Fruit fly (Drosophila melanogaster): ENCODE measurements around the gene Apc.

The Apc gene

DNA sequence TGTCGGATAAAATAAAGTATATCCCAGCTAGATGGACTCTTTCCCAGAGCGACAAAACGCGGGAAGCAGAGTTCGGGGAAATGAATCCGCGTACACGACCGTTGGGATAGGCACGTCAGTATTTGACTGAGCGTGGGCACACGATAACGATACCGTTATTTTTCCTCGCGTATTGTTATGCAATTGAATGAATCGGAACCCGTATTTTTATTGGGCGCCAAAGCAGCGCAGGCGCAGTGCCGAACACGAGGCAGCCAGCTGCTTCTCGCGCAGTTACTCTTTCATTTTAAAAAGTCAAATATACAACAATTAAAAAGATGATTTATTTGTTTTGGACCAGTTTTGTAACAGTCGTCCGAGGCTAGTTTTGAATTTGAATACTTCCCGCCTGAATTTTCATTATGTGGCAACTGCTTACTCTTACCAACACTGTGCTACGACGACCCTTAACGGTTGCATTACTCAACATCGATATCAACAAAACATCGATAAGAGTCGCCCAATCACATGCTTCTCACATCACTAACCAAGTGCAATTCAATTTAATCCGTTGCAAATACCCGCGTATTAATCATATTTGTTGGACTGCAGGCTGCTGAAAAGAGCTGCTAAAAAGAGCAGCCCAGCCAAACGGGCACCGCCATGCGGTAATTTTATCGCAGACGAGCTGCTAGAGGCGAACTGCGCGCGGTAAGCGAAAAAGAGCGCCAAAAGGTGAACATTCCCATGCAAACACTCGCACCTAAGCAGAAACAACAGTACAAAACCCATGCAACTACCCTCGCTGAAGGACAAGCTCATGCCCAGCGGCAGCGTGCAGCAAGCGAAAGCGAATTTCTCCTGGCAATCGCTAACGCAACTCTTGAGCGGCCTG lies 43.2 kb upstream of the Apc start, which contains the start of the genes CG33203 and Doa (continued):
- TF ChIP-seq ase (GFP tag; IDR thresholded peaks at IDR 0.05) (peak; percentile 33; the same call in 1 of the 3 replicates), CG9876 (GFP tag; optimal IDR thresholded peaks at IDR 0.05) (peak; percentile 21), sna (GFP tag; IDR thresholded peaks at IDR 0.05; ENCODE audit: partially characterized antibody) (peak; percentile 81), CG14965 (GFP tag; optimal IDR thresholded peaks at IDR 0.05; ENCODE audit: borderline replicate concordance) (no peak), CG14441 (GFP tag; IDR thresholded peaks at IDR 0.05) (peak; percentile 44; the same call in 1 of the 2 replicates), fru (optimal IDR thresholded peaks at IDR 0.05) (no peak), HmgZ (tag; optimal IDR thresholded peaks at IDR 0.05) (peak; percentile 70), row (GFP tag; IDR thresholded peaks at IDR 0.05) (peak; percentile 32; the same call in 2 of the 3 replicates), CG11247 (GFP tag; IDR thresholded peaks at IDR 0.05) (no peak; the same call in 1 of the 2 replicates), CG30020 (tag; optimal IDR thresholded peaks at IDR 0.05) (peak; percentile 5), Optix (GFP tag; IDR thresholded peaks at IDR 0.05) (0 out of 3 replicates have a peak, but pooled peaks have one; percentile 18), fd102C (GFP tag; optimal IDR thresholded peaks at IDR 0.05) (no peak), BtbVII (GFP tag; optimal IDR thresholded peaks at IDR 0.05) (no peak), kni (GFP tag; optimal IDR thresholded peaks at IDR 0.05) (no peak), zfh1 (GFP tag; IDR thresholded peaks at IDR 0.05) (peak; percentile 48; the same call in 1 of the 3 replicates), CG12299 (tag; optimal IDR thresholded peaks at IDR 0.05) (no peak), CG3847 (GFP tag; IDR thresholded peaks at IDR 0.05) (peak; percentile 80), CG7372 (GFP tag; IDR thresholded peaks at IDR 0.05) (no peak), NK7.1 (GFP tag; optimal IDR thresholded peaks at IDR 0.05) (no peak), ERR (GFP tag; optimal IDR thresholded peaks at IDR 0.05) (no peak), CG1233 (GFP tag; optimal IDR thresholded peaks at IDR 0.05) (peak; percentile 19), chinmo (GFP tag; IDR thresholded peaks at IDR 0.05; ENCODE audit: partially characterized antibody) (peak; percentile 71; the same call in 2 of the 4 replicates), CG4820 (GFP tag; optimal IDR thresholded peaks at IDR 0.05) (peak; percentile 12), Meics (GFP tag; optimal IDR thresholded peaks at IDR 0.05) (no peak), jing (GFP tag; optimal IDR thresholded peaks at IDR 0.05) (no peak), gfzf (GFP tag; optimal IDR thresholded peaks at IDR 0.05) (peak; percentile 29), Deaf1 (tag; optimal IDR thresholded peaks at IDR 0.05) (peak; percentile 27), CG6689 (GFP tag; IDR thresholded peaks at IDR 0.05) (no peak), psq (GFP tag; optimal IDR thresholded peaks at IDR 0.05) (no peak), D19B (GFP tag; optimal IDR thresholded peaks at IDR 0.05) (no peak), CG5245 (GFP tag; optimal IDR thresholded peaks at IDR 0.05) (no peak), wor (GFP tag; IDR thresholded peaks at IDR 0.05) (no peak), CG9215 (GFP tag; IDR thresholded peaks at IDR 0.05) (peak; percentile 27; the same call in 1 of the 2 replicates), CG2120 (GFP tag; optimal IDR thresholded peaks at IDR 0.05) (peak; percentile 77), slp2 (GFP tag; optimal IDR thresholded peaks at IDR 0.05) (peak; percentile 16), shn (GFP tag; optimal IDR thresholded peaks at IDR 0.05) (peak; percentile 54), ftz-f1 (GFP tag; optimal IDR thresholded peaks at IDR 0.05) (no peak), Dip2 (GFP tag; IDR thresholded peaks at IDR 0.05) (no peak), otp (GFP tag; IDR thresholded peaks at IDR 0.05) (no peak), aop (GFP tag; IDR thresholded peaks at IDR 0.05) (no peak), HmgD (GFP tag; optimal IDR thresholded peaks at IDR 0.05) (peak; percentile 46), peb (GFP tag; IDR thresholded peaks at IDR 0.05) (no peak), MBD-R2 (GFP tag; IDR thresholded peaks at IDR 0.05) (peak; percentile 59), schlank (tag; optimal IDR thresholded peaks at IDR 0.05) (no peak), CG16779 (GFP tag; IDR thresholded peaks at IDR 0.05) (no peak), Atf-2 (GFP tag; optimal IDR thresholded peaks at IDR 0.05) (no peak), CG15011 (GFP tag; optimal IDR thresholded peaks at IDR 0.05) (no peak), Oli (tag; optimal IDR thresholded peaks at IDR 0.05) (no peak), p53 (GFP tag; optimal IDR thresholded peaks at IDR 0.05) (peak; percentile 77), pnt (GFP tag; optimal IDR thresholded peaks at IDR 0.05) (peak; percentile 42)
